Worm (Caenorhabditis elegans) whole organism, L4 larva: ENCODE data around the gene Y71H2B.11.
A peak's percentile ranks its signal among the peaks of the same experiment; 100 is the strongest.

Experiments used
- D1046.2 ChIP-seq: fragments of 200-800 bp; sonication (Bioruptor generic); IDR thresholded peaks from 2 replicates; pipeline ENCODE4 v1.3.6; 2022; ENCODE audit warnings: missing genetic modification characterization, missing compliant biosample characterization
- F10B5.3 ChIP-seq: sonication (generic microtip); optimal IDR thresholded peaks from 2 replicates; lab custom pipeline; 2016; ENCODE audit warnings: mild to moderate bottlenecking, missing genetic modification characterization, missing compliant biosample characterization
- R02D3.7 ChIP-seq: fragments of 150-350 bp; sonication (generic microtip); optimal IDR thresholded peaks from 3 replicates; lab custom pipeline; 2014; ENCODE audit warnings: missing biosample characterization, missing genetic modification characterization
- T26A8.4 ChIP-seq: fragments of 200-800 bp; sonication (Bioruptor generic); IDR thresholded peaks from 2 replicates; pipeline ENCODE4 v1.3.6; 2022; ENCODE audit warnings: missing genetic modification characterization, missing compliant biosample characterization
- ZK337.2 ChIP-seq: fragments of 200-800 bp; sonication (Bioruptor generic); IDR thresholded peaks from 2 replicates; pipeline ENCODE4 v1.3.6; 2022; ENCODE audit warnings: missing genetic modification reagents, missing genetic modification characterization, missing compliant biosample characterization
- aha-1 ChIP-seq: fragments of 150-350 bp; peaks from one replicate; lab custom pipeline; 2014; ENCODE audit warnings: missing biosample characterization, missing genetic modification characterization
- arid-1 ChIP-seq: fragments of 200-800 bp; sonication (Bioruptor generic); conservative IDR thresholded peaks from 2 replicates; pipeline ENCODE4 v1.3.6; 2022; ENCODE audit warnings: missing genetic modification reagents, missing genetic modification characterization, missing compliant biosample characterization
- ceh-20 ChIP-seq: fragments of 200-800 bp; sonication (Bioruptor generic); IDR thresholded peaks from 2 replicates; pipeline ENCODE4 v1.3.6; 2022; ENCODE audit warnings: missing genetic modification reagents, missing genetic modification characterization, missing compliant biosample characterization
- ceh-28 ChIP-seq: fragments of 150-350 bp; optimal IDR thresholded peaks from 2 replicates; lab custom pipeline; 2014; ENCODE audit warnings: missing biosample characterization, missing genetic modification reagents, missing genetic modification characterization
- ceh-32 ChIP-seq: sonication (generic microtip); optimal IDR thresholded peaks from 2 replicates; lab custom pipeline; 2016; ENCODE audit warnings: mild to moderate bottlenecking, missing genetic modification characterization, missing compliant biosample characterization; ENCODE audit not compliant: poor library complexity
- ceh-44 ChIP-seq: fragments of 200-800 bp; sonication (Bioruptor generic); IDR thresholded peaks from 2 replicates; pipeline ENCODE4 v1.3.6; 2022; ENCODE audit warnings: missing genetic modification reagents, missing genetic modification characterization, missing compliant biosample characterization
- ceh-62 ChIP-seq: sonication (generic microtip); optimal IDR thresholded peaks from 2 replicates; lab custom pipeline; 2017; ENCODE audit warnings: missing biosample characterization, missing genetic modification characterization
- daf-12 ChIP-seq: fragments of 150-350 bp; optimal IDR thresholded peaks from 2 replicates; lab custom pipeline; 2014; ENCODE audit warnings: missing biosample characterization, missing genetic modification reagents, missing genetic modification characterization
- daf-16 ChIP-seq, 3 experiments: sonication (generic microtip); optimal IDR thresholded peaks; 2 replicates each; lab custom pipeline; 2016 to 2017; ENCODE audit warnings: missing genetic modification characterization in 3 of 3, missing genetic modification reagents in 3 of 3, mild to moderate bottlenecking in 2 of 3, missing compliant biosample characterization in 2 of 3, missing biosample characterization in 1 of 3, moderate library complexity in 1 of 3
- daf-19 ChIP-seq: fragments of 200-800 bp; sonication (Bioruptor generic); conservative IDR thresholded peaks from 2 replicates; pipeline ENCODE4 v1.3.6; 2022; ENCODE audit warnings: missing genetic modification characterization, missing compliant biosample characterization
- dmd-6 ChIP-seq: fragments of 200-800 bp; sonication (Bioruptor generic); IDR thresholded peaks from 2 replicates; pipeline ENCODE4 v1.3.6; 2022; ENCODE audit warnings: missing genetic modification reagents, missing genetic modification characterization, missing compliant biosample characterization
- dve-1 ChIP-seq: sonication (generic microtip); optimal IDR thresholded peaks from 2 replicates; lab custom pipeline; 2017; ENCODE audit warnings: antibody characterized with exemption, mild to moderate bottlenecking, missing genetic modification characterization, missing compliant biosample characterization; ENCODE audit not compliant: insufficient read depth
- egl-27 ChIP-seq: sonication (generic microtip); optimal IDR thresholded peaks from 3 replicates; lab custom pipeline; 2017; ENCODE audit warnings: missing biosample characterization, missing genetic modification reagents, missing genetic modification characterization
- gei-8 ChIP-seq: fragments of 200-800 bp; sonication (Bioruptor generic); optimal IDR thresholded peaks from 2 replicates; lab custom pipeline; 2018; ENCODE audit warnings: mild to moderate bottlenecking, missing genetic modification characterization, missing compliant biosample characterization
- hif-1 ChIP-seq, 2 experiments: sonication (generic microtip); optimal IDR thresholded peaks; 2 replicates each; lab custom pipeline; 2016 to 2017; ENCODE audit warnings: missing compliant biosample characterization in 2 of 2, missing genetic modification characterization in 2 of 2, missing genetic modification reagents in 2 of 2, missing genotype in 2 of 2, mild to moderate bottlenecking in 1 of 2
- hlh-30 ChIP-seq: sonication (generic microtip); optimal IDR thresholded peaks from 2 replicates; lab custom pipeline; 2017; ENCODE audit warnings: antibody characterized with exemption, mild to moderate bottlenecking, missing genetic modification characterization, missing compliant biosample characterization; ENCODE audit not compliant: insufficient read depth
- lim-7 ChIP-seq: fragments of 200-800 bp; sonication (Bioruptor generic); IDR thresholded peaks from 2 replicates; pipeline ENCODE4 v1.3.6; 2022; ENCODE audit warnings: missing genetic modification characterization, missing compliant biosample characterization
- lin-13 ChIP-seq: fragments of 150-350 bp; optimal IDR thresholded peaks from 2 replicates; lab custom pipeline; 2014; ENCODE audit warnings: missing biosample characterization, missing genetic modification reagents, missing genetic modification characterization
- lin-38 ChIP-seq: fragments of 200-800 bp; sonication (Bioruptor generic); IDR thresholded peaks from 2 replicates; pipeline ENCODE4 v1.3.6; 2022; ENCODE audit warnings: missing genetic modification reagents, missing genetic modification characterization, missing compliant biosample characterization
- lir-3 ChIP-seq: sonication (generic microtip); optimal IDR thresholded peaks from 2 replicates; lab custom pipeline; 2016; ENCODE audit warnings: mild to moderate bottlenecking, missing genetic modification characterization, missing compliant biosample characterization
- lsy-2 ChIP-seq, 2 experiments: fragments of 150-350 bp in 1 of 2; sonication (generic microtip) in 1 of 2; optimal IDR thresholded peaks; 2 replicates each; lab custom pipeline; 2014 to 2017; ENCODE audit warnings: missing biosample characterization in 2 of 2, missing genetic modification characterization in 2 of 2
- madf-9 ChIP-seq: fragments of 200-800 bp; sonication (Bioruptor generic); conservative IDR thresholded peaks from 2 replicates; pipeline ENCODE4 v1.3.6; 2022; ENCODE audit warnings: missing genetic modification reagents, missing genetic modification characterization, missing compliant biosample characterization
- mdt-29 ChIP-seq: fragments of 200-800 bp; sonication (Bioruptor generic); IDR thresholded peaks from 2 replicates; pipeline ENCODE4 v1.3.6; 2022; ENCODE audit warnings: missing genetic modification reagents, missing genetic modification characterization, missing compliant biosample characterization
- mep-1 ChIP-seq: fragments of 150-350 bp; sonication (generic microtip); optimal IDR thresholded peaks from 3 replicates; lab custom pipeline; 2014; ENCODE audit warnings: missing biosample characterization, missing genetic modification characterization
- nhr-102 ChIP-seq: sonication (generic microtip); optimal IDR thresholded peaks from 2 replicates; lab custom pipeline; 2016; ENCODE audit warnings: mild to moderate bottlenecking, missing genetic modification characterization, moderate library complexity, missing compliant biosample characterization
- nhr-11 ChIP-seq: fragments of 150-350 bp; optimal IDR thresholded peaks from 2 replicates; lab custom pipeline; 2014; ENCODE audit warnings: missing biosample characterization, missing genetic modification characterization
- nhr-111 ChIP-seq: fragments of 200-800 bp; sonication (Bioruptor generic); optimal IDR thresholded peaks from 2 replicates; lab custom pipeline; 2018; ENCODE audit warnings: mild to moderate bottlenecking, missing genetic modification characterization, missing compliant biosample characterization
- nhr-28 ChIP-seq: fragments of 150-350 bp; optimal IDR thresholded peaks from 2 replicates; lab custom pipeline; 2014; ENCODE audit warnings: missing biosample characterization, missing genetic modification characterization
- nhr-48 ChIP-seq: sonication (generic microtip); optimal IDR thresholded peaks from 2 replicates; lab custom pipeline; 2016; ENCODE audit warnings: mild to moderate bottlenecking, missing genetic modification characterization, missing compliant biosample characterization
- nhr-76 ChIP-seq: fragments of 150-350 bp; optimal IDR thresholded peaks from 2 replicates; lab custom pipeline; 2014; ENCODE audit warnings: missing biosample characterization, missing genetic modification characterization
- php-3 ChIP-seq: fragments of 200-800 bp; sonication (Bioruptor generic); IDR thresholded peaks from 2 replicates; pipeline ENCODE4 v1.3.6; 2022; ENCODE audit warnings: missing genetic modification reagents, missing genetic modification characterization, missing compliant biosample characterization
- pqm-1 ChIP-seq: sonication (generic microtip); optimal IDR thresholded peaks from 2 replicates; lab custom pipeline; 2017; ENCODE audit warnings: missing biosample characterization, missing genetic modification characterization
- set-16 ChIP-seq: fragments of 200-800 bp; sonication (Bioruptor generic); IDR thresholded peaks from 2 replicates; pipeline ENCODE4 v1.3.6; 2022; ENCODE audit warnings: missing genetic modification reagents, missing genetic modification characterization, missing compliant biosample characterization
- snpc-4 ChIP-seq: fragments of 150-350 bp; optimal IDR thresholded peaks from 2 replicates; lab custom pipeline; 2014; ENCODE audit warnings: missing biosample characterization, missing genetic modification characterization
- spr-3 ChIP-seq: fragments of 200-800 bp; sonication (Bioruptor generic); optimal IDR thresholded peaks from 2 replicates; lab custom pipeline; 2018; ENCODE audit warnings: mild to moderate bottlenecking, missing genetic modification characterization, missing compliant biosample characterization
- tag-97 ChIP-seq: fragments of 200-800 bp; sonication (Bioruptor generic); IDR thresholded peaks from 2 replicates; pipeline ENCODE4 v1.3.6; 2022; ENCODE audit warnings: missing genetic modification characterization, missing compliant biosample characterization
- tra-1 ChIP-seq: fragments of 200-800 bp; sonication (Bioruptor generic); IDR thresholded peaks from 2 replicates; pipeline ENCODE4 v1.3.6; 2022; ENCODE audit warnings: missing genetic modification reagents, missing genetic modification characterization, missing compliant biosample characterization
- unc-39 ChIP-seq: sonication (generic microtip); optimal IDR thresholded peaks from 2 replicates; lab custom pipeline; 2017; ENCODE audit warnings: missing biosample characterization, missing genetic modification characterization
- zfp-2 ChIP-seq: sonication (generic microtip); optimal IDR thresholded peaks from 2 replicates; lab custom pipeline; 2016; ENCODE audit warnings: mild to moderate bottlenecking, missing genetic modification characterization, missing compliant biosample characterization
- zip-11 ChIP-seq: fragments of 200-800 bp; sonication (Bioruptor generic); IDR thresholded peaks from 2 replicates; pipeline ENCODE4 v1.3.6; 2022; ENCODE audit warnings: missing genetic modification characterization, missing compliant biosample characterization
- ztf-7 ChIP-seq: fragments of 150-350 bp; optimal IDR thresholded peaks from 2 replicates; lab custom pipeline; 2014; ENCODE audit warnings: missing biosample characterization, missing genetic modification characterization

The Y71H2B.11 gene

ce11 chrIII:2576360-2577259 lies 27.2 kb upstream of the Y71H2B.11 start (continued):
- TF ChIP-seq arid-1: no peak
- peak in 1 of 2 experiments; percentile 59 for TF ChIP-seq hif-1 (tag; optimal IDR thresholded peaks at IDR 0.05; lab: Kevin White, UChicago)
- peak; percentile 62 for TF ChIP-seq lin-13
- peak; percentile 66 for TF ChIP-seq hlh-30
- TF ChIP-seq nhr-111 (GFP tag; lab: Kevin White, UChicago): no peak
- no peak for TF ChIP-seq ZK337.2 (GFP tag; lab: Robert Waterston, UW)
- TF ChIP-seq pqm-1: peak; percentile 37
- no peak for TF ChIP-seq madf-9 (GFP tag; lab: Robert Waterston, UW)
- no peak for TF ChIP-seq tra-1
- TF ChIP-seq ceh-62: no peak
- no peak for TF ChIP-seq egl-27 (tag; lab: Kevin White, UChicago)
- peak; percentile 84 for TF ChIP-seq mep-1 (tag; lab: Kevin White, UChicago)
- no peak for TF ChIP-seq ceh-44 (GFP tag; lab: Robert Waterston, UW)
- TF ChIP-seq F10B5.3 (tag; lab: Kevin White, UChicago): no peak
- TF ChIP-seq nhr-28 (tag; lab: Kevin White, UChicago): peak; percentile 52
- no peak for TF ChIP-seq daf-12 (tag; lab: Kevin White, UChicago)
- no peak for TF ChIP-seq set-16 (GFP tag; lab: Robert Waterston, UW)
- no peak for TF ChIP-seq D1046.2 (GFP tag; lab: Robert Waterston, UW)
- no peak for TF ChIP-seq spr-3 (GFP tag; lab: Kevin White, UChicago)
- TF ChIP-seq ceh-32: no peak
- peak; percentile 65; the same call in 1 of the 2 replicates for TF ChIP-seq ceh-20
- TF ChIP-seq lin-38 (GFP tag; lab: Robert Waterston, UW): peak; percentile 50
- TF ChIP-seq unc-39 (tag; lab: Kevin White, UChicago): no peak

- TF ChIP-seq lsy-2 (tag; optimal IDR thresholded peaks at IDR 0.05; lab: Kevin White, UChicago): no peak
- TF ChIP-seq nhr-76: no peak
- TF ChIP-seq nhr-11 (tag; lab: Kevin White, UChicago): no peak
- no peak for TF ChIP-seq ceh-28
- TF ChIP-seq nhr-102 (tag; lab: Kevin White, UChicago): no peak
- no peak for TF ChIP-seq nhr-48 (tag; lab: Kevin White, UChicago)
- no peak for TF ChIP-seq daf-16 (GFP tag; optimal IDR thresholded peaks at IDR 0.05; lab: Kevin White, UChicago)
- no peak for TF ChIP-seq daf-16 (tag; optimal IDR thresholded peaks at IDR 0.05; lab: Kevin White, UChicago)
- no peak for TF ChIP-seq mdt-29
- peak; percentile 52 for TF ChIP-seq aha-1
Observed at ce11 chrIII:2577982-2578381, 25.8 kb upstream of the Y71H2B.11 start.

ce11 chrIII:2578563-2578962 lies 25.2 kb upstream of the Y71H2B.11 start:
- TF ChIP-seq dmd-6 (GFP tag; lab: Robert Waterston, UW) (peak; percentile 31), lsy-2 (tag; optimal IDR thresholded peaks at IDR 0.05; lab: Kevin White, UChicago) (peak in 1 of 2 experiments; percentile 82), set-16 (GFP tag; lab: Robert Waterston, UW) (no peak), dve-1 (tag; lab: Kevin White, UChicago) (peak; percentile 85), T26A8.4 (GFP tag; lab: Robert Waterston, UW) (no peak), F10B5.3 (tag; lab: Kevin White, UChicago) (no peak), mep-1 (tag; lab: Kevin White, UChicago) (peak; percentile 51), lir-3 (tag; lab: Kevin White, UChicago) (no peak), nhr-48 (tag; lab: Kevin White, UChicago) (no peak), ceh-62 (no peak), R02D3.7 (tag; lab: Kevin White, UChicago) (no peak), snpc-4 (tag; lab: Kevin White, UChicago) (no peak), daf-19 (no peak), lim-7 (GFP tag; lab: Robert Waterston, UW) (no peak), tag-97 (GFP tag; lab: Robert Waterston, UW) (no peak), nhr-111 (GFP tag; lab: Kevin White, UChicago) (no peak), php-3 (GFP tag; lab: Robert Waterston, UW) (no peak), zfp-2 (tag; lab: Kevin White, UChicago) (no peak), gei-8 (GFP tag; lab: Kevin White, UChicago) (no peak), mdt-29 (no peak), ceh-28 (no peak), ceh-32 (no peak), zip-11 (GFP tag; lab: Robert Waterston, UW) (no peak), D1046.2 (GFP tag; lab: Robert Waterston, UW) (no peak), ztf-7 (peak; percentile 42), nhr-11 (tag; lab: Kevin White, UChicago) (no peak)
